Worm (Caenorhabditis elegans) whole organism, L1 larva: ENCODE data around the gene mboa-7.

Experiments
- fos-1 ChIP-seq: fragments of 150-350 bp; optimal IDR thresholded peaks from 2 replicates; lab custom pipeline; 2014; ENCODE audit warnings: missing biosample characterization, missing genetic modification characterization
- mdl-1 ChIP-seq, 2 experiments: fragments of 150-350 bp; optimal IDR thresholded peaks; 2 replicates each; lab custom pipeline; 2014 to 2017; ENCODE audit warnings: missing biosample characterization in 2 of 2, missing genetic modification characterization in 2 of 2, inconsistent platforms in 1 of 2
- pag-3 ChIP-seq: sonication (generic microtip); optimal IDR thresholded peaks from 2 replicates; lab custom pipeline; 2017; ENCODE audit warnings: missing genetic modification characterization, mild to moderate bottlenecking, missing compliant biosample characterization, antibody characterized with exemption, borderline replicate concordance; ENCODE audit not compliant: insufficient read depth
- pqm-1 ChIP-seq: sonication (generic microtip); optimal IDR thresholded peaks from 3 replicates; lab custom pipeline; 2017; ENCODE audit warnings: missing biosample characterization, missing genetic modification characterization
- skn-1 ChIP-seq: fragments of 150-350 bp; optimal IDR thresholded peaks from 2 replicates; lab custom pipeline; 2014; ENCODE audit warnings: missing biosample characterization, missing genetic modification characterization
- unc-86 ChIP-seq: sonication (generic microtip); optimal IDR thresholded peaks from 2 replicates; lab custom pipeline; 2016; ENCODE audit warnings: missing genetic modification characterization, missing compliant biosample characterization

- TF ChIP-seq mdl-1 (tag; optimal IDR thresholded peaks at IDR 0.05; lab: Kevin White, UChicago) (no peak), skn-1 (tag; lab: Kevin White, UChicago) (no peak), fos-1 (tag; lab: Kevin White, UChicago) (no peak), pqm-1 (tag; lab: Kevin White, UChicago) (no peak), unc-86 (tag; lab: Kevin White, UChicago) (no peak), pag-3 (tag; lab: Kevin White, UChicago) (no peak)
Observed at ce11 chrX:10514056-10514455, 10.3 kb downstream of the mboa-7 start.
